Worm (Caenorhabditis elegans) whole organism, young adult: ENCODE results near the gene K01A12.4.

Experiments
- B0035.1 ChIP-seq: sonication (generic microtip); optimal IDR thresholded peaks from 2 replicates; lab custom pipeline; 2016; ENCODE audit warnings: missing genetic modification characterization, mild to moderate bottlenecking, missing compliant biosample characterization, missing genotype, missing genetic modification reagents
- B0261.1 ChIP-seq: sonication (generic microtip); optimal IDR thresholded peaks from 2 replicates; lab custom pipeline; 2016; ENCODE audit warnings: mild to moderate bottlenecking, missing genetic modification characterization, moderate library complexity, missing compliant biosample characterization
- C06A6.2 ChIP-seq: fragments of 200-800 bp; sonication (Bioruptor generic); conservative IDR thresholded peaks from 2 replicates; pipeline ENCODE4 v1.3.6; 2022; ENCODE audit warnings: missing genetic modification characterization, missing compliant biosample characterization
- D2030.7 ChIP-seq: fragments of 200-800 bp; sonication (Bioruptor generic); IDR thresholded peaks from 2 replicates; pipeline ENCODE4 v1.3.6; 2022; ENCODE audit warnings: missing genetic modification reagents, missing genetic modification characterization, missing compliant biosample characterization
- F22D6.2 ChIP-seq: sonication (generic microtip); optimal IDR thresholded peaks from 2 replicates; lab custom pipeline; 2016; ENCODE audit warnings: mild to moderate bottlenecking, missing genetic modification characterization, missing compliant biosample characterization
- K11D2.4 ChIP-seq: fragments of 200-800 bp; sonication (Bioruptor generic); IDR thresholded peaks from 2 replicates; pipeline ENCODE4 v1.3.6; 2022; ENCODE audit warnings: missing genetic modification reagents, missing genetic modification characterization, missing compliant biosample characterization
- T07F8.4 ChIP-seq: sonication (generic microtip); optimal IDR thresholded peaks from 2 replicates; lab custom pipeline; 2016; ENCODE audit warnings: mild to moderate bottlenecking, missing genetic modification characterization, moderate library complexity, missing compliant biosample characterization
- Y53G8AR.9 ChIP-seq: fragments of 200-800 bp; sonication (Bioruptor generic); conservative IDR thresholded peaks from 2 replicates; pipeline ENCODE4 v1.3.6; 2022; ENCODE audit warnings: missing genetic modification reagents, missing genetic modification characterization, missing compliant biosample characterization
- Y56A3A.18 ChIP-seq: fragments of 200-800 bp; sonication (Bioruptor generic); IDR thresholded peaks from 2 replicates; pipeline ENCODE4 v1.3.6; 2022; ENCODE audit warnings: missing genetic modification reagents, missing genetic modification characterization, missing compliant biosample characterization
- ZK185.1 ChIP-seq: sonication (generic microtip); optimal IDR thresholded peaks from 2 replicates; lab custom pipeline; 2016; ENCODE audit warnings: mild to moderate bottlenecking, missing genetic modification characterization, missing compliant biosample characterization; ENCODE audit not compliant: poor library complexity, severe bottlenecking
- akir-1 ChIP-seq: fragments of 200-800 bp; sonication (Bioruptor generic); optimal IDR thresholded peaks from 2 replicates; lab custom pipeline; 2018; ENCODE audit warnings: mild to moderate bottlenecking, missing genetic modification characterization, moderate library complexity, missing compliant biosample characterization
- atf-7 ChIP-seq: sonication (generic microtip); optimal IDR thresholded peaks from 2 replicates; lab custom pipeline; 2017; ENCODE audit warnings: mild to moderate bottlenecking, missing genetic modification characterization, missing compliant biosample characterization
- athp-1 ChIP-seq: sonication (generic microtip); optimal IDR thresholded peaks from 2 replicates; lab custom pipeline; 2017; ENCODE audit warnings: mild to moderate bottlenecking, missing genetic modification characterization, missing compliant biosample characterization
- attf-3 ChIP-seq: fragments of 200-800 bp; sonication (Bioruptor generic); conservative IDR thresholded peaks from 2 replicates; pipeline ENCODE4 v1.3.6; 2022; ENCODE audit warnings: missing genetic modification reagents, missing genetic modification characterization, missing compliant biosample characterization
- cebp-2 ChIP-seq: fragments of 200-800 bp; sonication (Bioruptor generic); IDR thresholded peaks from 2 replicates; pipeline ENCODE4 v1.3.6; 2022; ENCODE audit warnings: missing genetic modification characterization, missing compliant biosample characterization
- die-1 ChIP-seq: sonication (generic microtip); optimal IDR thresholded peaks from 2 replicates; lab custom pipeline; 2016; ENCODE audit warnings: missing genotype, mild to moderate bottlenecking, missing genetic modification characterization, missing compliant biosample characterization
- efl-1 ChIP-seq: fragments of 150-350 bp; optimal IDR thresholded peaks from 2 replicates; lab custom pipeline; 2014; ENCODE audit warnings: missing biosample characterization, missing genetic modification reagents, missing genetic modification characterization
- egl-18 ChIP-seq: fragments of 200-800 bp; sonication (Bioruptor generic); IDR thresholded peaks from 2 replicates; pipeline ENCODE4 v1.3.6; 2022; ENCODE audit warnings: missing genetic modification reagents, missing genetic modification characterization, missing compliant biosample characterization
- ets-4 ChIP-seq: fragments of 200-800 bp; sonication (Bioruptor generic); optimal IDR thresholded peaks from 2 replicates; lab custom pipeline; 2018; ENCODE audit warnings: mild to moderate bottlenecking, missing genetic modification characterization, missing compliant biosample characterization
- hlh-12 ChIP-seq: sonication (generic microtip); optimal IDR thresholded peaks from 2 replicates; lab custom pipeline; 2016; ENCODE audit warnings: missing genetic modification characterization, missing compliant biosample characterization
- hmg-20 ChIP-seq: fragments of 200-800 bp; sonication (Bioruptor generic); IDR thresholded peaks from 2 replicates; pipeline ENCODE4 v1.3.6; 2022; ENCODE audit warnings: missing genetic modification reagents, missing genetic modification characterization, missing compliant biosample characterization
- lag-1 ChIP-seq: fragments of 200-800 bp; sonication (Bioruptor generic); IDR thresholded peaks from 2 replicates; pipeline ENCODE4 v1.3.6; 2022; ENCODE audit warnings: missing genetic modification reagents, missing genetic modification characterization, missing compliant biosample characterization
- let-526 ChIP-seq: fragments of 200-800 bp; sonication (Bioruptor generic); IDR thresholded peaks from 2 replicates; pipeline ENCODE4 v1.3.6; 2022; ENCODE audit warnings: missing genetic modification reagents, missing genetic modification characterization, missing compliant biosample characterization
- let-607 ChIP-seq, 2 experiments: fragments of 200-800 bp in 1 of 2; sonication (Bioruptor generic) in 1 of 2; sonication (generic microtip) in 1 of 2; optimal IDR thresholded peaks; 2 replicates each; lab custom pipeline; 2016 to 2018; ENCODE audit warnings: mild to moderate bottlenecking in 2 of 2, missing compliant biosample characterization in 2 of 2, missing genetic modification characterization in 2 of 2, moderate library complexity in 2 of 2, missing genotype in 1 of 2
- lir-1 ChIP-seq: fragments of 200-800 bp; sonication (Bioruptor generic); conservative IDR thresholded peaks from 2 replicates; pipeline ENCODE4 v1.3.6; 2022; ENCODE audit warnings: missing genetic modification reagents, missing genetic modification characterization, missing compliant biosample characterization
- lsl-1 ChIP-seq: fragments of 200-800 bp; sonication (Bioruptor generic); optimal IDR thresholded peaks from 2 replicates; lab custom pipeline; 2018; ENCODE audit warnings: mild to moderate bottlenecking, missing genetic modification characterization, moderate library complexity, missing compliant biosample characterization
- nfyb-1 ChIP-seq: fragments of 200-800 bp; sonication (Bioruptor generic); IDR thresholded peaks from 2 replicates; pipeline ENCODE4 v1.3.6; 2022; ENCODE audit warnings: missing genetic modification reagents, missing genetic modification characterization, missing compliant biosample characterization
- nhr-120 ChIP-seq: fragments of 200-800 bp; sonication (Bioruptor generic); IDR thresholded peaks from 2 replicates; pipeline ENCODE4 v1.3.6; 2022; ENCODE audit warnings: missing genetic modification characterization, missing compliant biosample characterization
- nhr-90 ChIP-seq: sonication (generic microtip); optimal IDR thresholded peaks from 2 replicates; lab custom pipeline; 2016; ENCODE audit warnings: missing genotype, mild to moderate bottlenecking, missing genetic modification characterization, missing compliant biosample characterization
- pha-4 ChIP-seq: fragments of 150-350 bp; sonication (generic microtip); optimal IDR thresholded peaks from 2 replicates; lab custom pipeline; 2014; ENCODE audit warnings: missing biosample characterization, missing genetic modification reagents, missing genetic modification characterization
- sdz-38 ChIP-seq: sonication (generic microtip); optimal IDR thresholded peaks from 2 replicates; lab custom pipeline; 2016; ENCODE audit warnings: missing genotype, missing genetic modification characterization, missing compliant biosample characterization
- sea-2 ChIP-seq: fragments of 200-800 bp; sonication (Bioruptor generic); IDR thresholded peaks from 2 replicates; pipeline ENCODE4 v1.3.6; 2022; ENCODE audit warnings: missing genetic modification characterization, missing compliant biosample characterization
- unc-62 ChIP-seq: fragments of 150-350 bp; optimal IDR thresholded peaks from 2 replicates; lab custom pipeline; 2014; ENCODE audit warnings: missing biosample characterization, missing genetic modification reagents, missing genetic modification characterization
- zfh-2 ChIP-seq: fragments of 200-800 bp; sonication (Bioruptor generic); conservative IDR thresholded peaks from 2 replicates; pipeline ENCODE4 v1.3.6; 2022; ENCODE audit warnings: missing genetic modification reagents, missing genetic modification characterization, missing compliant biosample characterization
- zim-3 ChIP-seq: sonication (generic microtip); optimal IDR thresholded peaks from 2 replicates; lab custom pipeline; 2017; ENCODE audit warnings: mild to moderate bottlenecking, missing genetic modification characterization, moderate library complexity, missing compliant biosample characterization
- ztf-28 ChIP-seq: fragments of 200-800 bp; sonication (Bioruptor generic); IDR thresholded peaks from 2 replicates; pipeline ENCODE4 v1.3.6; 2022; ENCODE audit warnings: missing genetic modification reagents, missing genetic modification characterization, missing compliant biosample characterization

Gene K01A12.4

ce11 chrX:8650535-8650934 lies 39.8 kb downstream of the K01A12.4 start (continued):
- TF ChIP-seq ZK185.1 (peak; percentile 39), hlh-12 (tag; lab: Kevin White, UChicago) (peak; percentile 17), sea-2 (GFP tag; lab: Robert Waterston, UW) (no peak), B0035.1 (tag; lab: Kevin White, UChicago) (peak; percentile 69), sdz-38 (tag; lab: Kevin White, UChicago) (no peak), T07F8.4 (tag; lab: Kevin White, UChicago) (peak; percentile 38), attf-3 (GFP tag; lab: Robert Waterston, UW) (no peak), let-526 (no peak), K11D2.4 (GFP tag; lab: Robert Waterston, UW) (no peak), ztf-28 (GFP tag; lab: Robert Waterston, UW) (no peak), nhr-120 (GFP tag; lab: Robert Waterston, UW) (no peak), C06A6.2 (GFP tag; lab: Robert Waterston, UW) (no peak), zim-3 (tag; lab: Kevin White, UChicago) (peak; percentile 36)

- TF ChIP-seq atf-7 (tag; lab: Kevin White, UChicago) (no peak), zfh-2 (GFP tag; lab: Robert Waterston, UW) (no peak), ets-4 (GFP tag; lab: Kevin White, UChicago) (no peak), akir-1 (GFP tag; lab: Kevin White, UChicago) (no peak), let-607 (tag; optimal IDR thresholded peaks at IDR 0.05; lab: Kevin White, UChicago) (no peak)
These were observed 45.3 kb downstream of the K01A12.4 start for ce11 chrX:8656019-8656418.

ce11 chrX:8659521-8659920 lies 48.8 kb downstream of the K01A12.4 start:
- no peak for TF ChIP-seq nhr-90 (tag; lab: Kevin White, UChicago)
- TF ChIP-seq let-526: no peak
- TF ChIP-seq lag-1 (GFP tag; lab: Robert Waterston, UW): no peak
- TF ChIP-seq lsl-1 (GFP tag; lab: Kevin White, UChicago): no peak
- no peak for TF ChIP-seq hmg-20 (GFP tag; lab: Robert Waterston, UW)
- TF ChIP-seq nfyb-1: no peak
- TF ChIP-seq egl-18 (GFP tag; lab: Robert Waterston, UW): no peak
- TF ChIP-seq lir-1 (GFP tag; lab: Robert Waterston, UW): no peak
- no peak for TF ChIP-seq pha-4 (tag; lab: Kevin White, UChicago)
- TF ChIP-seq unc-62: no peak
- TF ChIP-seq athp-1 (tag; lab: Kevin White, UChicago): no peak
- TF ChIP-seq cebp-2 (GFP tag; lab: Robert Waterston, UW): no peak
- TF ChIP-seq B0261.1: no peak
- no peak for TF ChIP-seq nhr-120 (GFP tag; lab: Robert Waterston, UW)
- TF ChIP-seq die-1 (tag; lab: Kevin White, UChicago): no peak
- TF ChIP-seq, all 124 proteins: peak for 0

- TF ChIP-seq K11D2.4 (GFP tag; lab: Robert Waterston, UW) (no peak), Y53G8AR.9 (GFP tag; lab: Robert Waterston, UW) (no peak), attf-3 (GFP tag; lab: Robert Waterston, UW) (no peak), efl-1 (no peak), Y56A3A.18 (GFP tag; lab: Robert Waterston, UW) (no peak), F22D6.2 (tag; lab: Kevin White, UChicago) (no peak), D2030.7 (no peak)
These were observed 49.6 kb downstream of the K01A12.4 start, which contains the start of gene rig-1 for ce11 chrX:8660319-8660718. Gene rig-1 (plus strand): TSS chrX:8660619.
